Fruit fly (Drosophila melanogaster): ENCODE data around the gene Dim1.
A peak's percentile ranks its signal among the peaks of the same experiment; 100 is the strongest.

The Dim1 gene

dm6 chr2L:4393842-4394421, 9.1 kb upstream of the Dim1 start, which contains the start of gene CG3652 (continued):
- TF ChIP-seq HmgD (GFP tag; optimal IDR thresholded peaks at IDR 0.05), result peak; percentile 27
- TF ChIP-seq lilli (GFP tag; optimal IDR thresholded peaks at IDR 0.05), result peak; percentile 61
- peak; percentile 67 for TF ChIP-seq CoRest (tag; optimal IDR thresholded peaks at IDR 0.05)
- TF ChIP-seq Jarid2 (GFP tag; optimal IDR thresholded peaks at IDR 0.05), result no peak
- TF ChIP-seq gsb (GFP tag; IDR thresholded peaks at IDR 0.05), result no peak
- TF ChIP-seq sna (GFP tag; IDR thresholded peaks at IDR 0.05; ENCODE audit: partially characterized antibody), result peak; percentile 18; the same call in 1 of the 2 replicates
- peak; percentile 30 for TF ChIP-seq jumu (GFP tag; optimal IDR thresholded peaks at IDR 0.05)
- no peak for TF ChIP-seq CG4360 (GFP tag; IDR thresholded peaks at IDR 0.05)
- no peak for TF ChIP-seq grau (tag; optimal IDR thresholded peaks at IDR 0.05)
- no peak for TF ChIP-seq Hmx (GFP tag; optimal IDR thresholded peaks at IDR 0.05)
- no peak for TF ChIP-seq CG1603 (tag; optimal IDR thresholded peaks at IDR 0.05)
- TF ChIP-seq NC2α (GFP tag; optimal IDR thresholded peaks at IDR 0.05), result no peak
- no peak for TF ChIP-seq CG33213 (GFP tag; optimal IDR thresholded peaks at IDR 0.05)
- no peak for TF ChIP-seq CG17385 (GFP tag; optimal IDR thresholded peaks at IDR 0.05)
- no peak for TF ChIP-seq cas (GFP tag; IDR thresholded peaks at IDR 0.05)
- no peak for TF ChIP-seq mld (GFP tag; IDR thresholded peaks at IDR 0.05; ENCODE audit: partially characterized antibody)
- TF ChIP-seq odd (GFP tag; optimal IDR thresholded peaks at IDR 0.05), result no peak
- TF ChIP-seq CG3163 (GFP tag; optimal IDR thresholded peaks at IDR 0.05), result no peak
- no peak for TF ChIP-seq scrt (GFP tag; optimal IDR thresholded peaks at IDR 0.05)
- no peak for TF ChIP-seq CG7556 (GFP tag; optimal IDR thresholded peaks at IDR 0.05)
- no peak for TF ChIP-seq zf30C (GFP tag; optimal IDR thresholded peaks at IDR 0.05)
- peak; percentile 62 for TF ChIP-seq CG10267 (tag; optimal IDR thresholded peaks at IDR 0.05)
- TF ChIP-seq sd (tag; optimal IDR thresholded peaks at IDR 0.05), result no peak
- TF ChIP-seq z (GFP tag; IDR thresholded peaks at IDR 0.05), result no peak
- no peak for TF ChIP-seq CG4282 (GFP tag; optimal IDR thresholded peaks at IDR 0.05)
- TF ChIP-seq pb (GFP tag; optimal IDR thresholded peaks at IDR 0.05), result no peak
- TF ChIP-seq CG4820 (GFP tag; optimal IDR thresholded peaks at IDR 0.05), result no peak
- peak; percentile 21 for TF ChIP-seq zen (tag; optimal IDR thresholded peaks at IDR 0.05)
- no peak for TF ChIP-seq Mad (GFP tag; optimal IDR thresholded peaks at IDR 0.05)
- TF ChIP-seq Sry-β (GFP tag; optimal IDR thresholded peaks at IDR 0.05), result peak; percentile 82
- no peak for TF ChIP-seq CG13296 (GFP tag; optimal IDR thresholded peaks at IDR 0.05)
- no peak for TF ChIP-seq CG8290 (GFP tag; optimal IDR thresholded peaks at IDR 0.05)
- no peak for TF ChIP-seq CG8290 (tag; optimal IDR thresholded peaks at IDR 0.05)
- 0 out of 3 replicates have a peak, but pooled peaks have one; percentile 36 for TF ChIP-seq CG7357 (GFP tag; IDR thresholded peaks at IDR 0.05)
- TF ChIP-seq tgo (GFP tag; IDR thresholded peaks at IDR 0.05), result no peak
- no peak for TF ChIP-seq CG7271 (tag; optimal IDR thresholded peaks at IDR 0.05)
- TF ChIP-seq CG13123 (GFP tag; optimal IDR thresholded peaks at IDR 0.05), result no peak
- no peak for TF ChIP-seq CG10274 (GFP tag; optimal IDR thresholded peaks at IDR 0.05)
- TF ChIP-seq CG8388 (GFP tag; optimal IDR thresholded peaks at IDR 0.05), result no peak
- TF ChIP-seq eyg (GFP tag; optimal IDR thresholded peaks at IDR 0.05), result no peak
- no peak for TF ChIP-seq CG2202 (tag; optimal IDR thresholded peaks at IDR 0.05)
- no peak for TF ChIP-seq CG16863 (GFP tag; optimal IDR thresholded peaks at IDR 0.05)
- no peak for TF ChIP-seq so (GFP tag; IDR thresholded peaks at IDR 0.05)
- no peak for TF ChIP-seq gem (tag; optimal IDR thresholded peaks at IDR 0.05)
- TF ChIP-seq CG9876 (GFP tag; optimal IDR thresholded peaks at IDR 0.05), result no peak
- no peak for TF ChIP-seq Adf1 (GFP tag; IDR thresholded peaks at IDR 0.05)
- TF ChIP-seq seq (GFP tag; IDR thresholded peaks at IDR 0.05), result no peak
- TF ChIP-seq Tbp (GFP tag; optimal IDR thresholded peaks at IDR 0.05), result no peak
- TF ChIP-seq Gsc (GFP tag; IDR thresholded peaks at IDR 0.05), result no peak
- no peak for TF ChIP-seq gcm (GFP tag; optimal IDR thresholded peaks at IDR 0.05)
- TF ChIP-seq CG3995 (GFP tag; optimal IDR thresholded peaks at IDR 0.05), result peak; percentile 77
- peak; percentile 3 for TF ChIP-seq ERR (GFP tag; optimal IDR thresholded peaks at IDR 0.05)

All from whole organism, embryonic.